Fruit fly (Drosophila melanogaster): Measurements from ENCODE around the gene Atg8a.

Gene Atg8a

dm6 chrX:10785920-10786361, 17.8 kb upstream of the Atg8a start (continued):
- TF ChIP-seq CG3065 (GFP tag; optimal IDR thresholded peaks at IDR 0.05) (no peak), CG14710 (tag; optimal IDR thresholded peaks at IDR 0.05) (no peak), CG9817 (tag; optimal IDR thresholded peaks at IDR 0.05) (no peak), ato (GFP tag; IDR thresholded peaks at IDR 0.05; ENCODE audit: partially characterized antibody) (no peak), pho (GFP tag; optimal IDR thresholded peaks at IDR 0.05) (no peak), HLH54F (GFP tag; optimal IDR thresholded peaks at IDR 0.05) (no peak), sens (GFP tag) (peak; percentile 64), Poxn (GFP tag; IDR thresholded peaks at IDR 0.05) (no peak), ind (GFP tag; optimal IDR thresholded peaks at IDR 0.05) (no peak), CG34376 (GFP tag; optimal IDR thresholded peaks at IDR 0.05) (no peak), schlank (tag; optimal IDR thresholded peaks at IDR 0.05) (no peak), CG10654 (GFP tag; optimal IDR thresholded peaks at IDR 0.05) (no peak), CG5180 (GFP tag; optimal IDR thresholded peaks at IDR 0.05) (peak; percentile 56), cwo (GFP tag; optimal IDR thresholded peaks at IDR 0.05) (peak; percentile 55), pb (GFP tag; optimal IDR thresholded peaks at IDR 0.05) (no peak), C15 (GFP tag; IDR thresholded peaks at IDR 0.05) (no peak), Dfd (GFP tag; optimal IDR thresholded peaks at IDR 0.05) (no peak), CG8765 (GFP tag; IDR thresholded peaks at IDR 0.05) (no peak), CG11695 (GFP tag; IDR thresholded peaks at IDR 0.05) (no peak), CG17359 (tag; optimal IDR thresholded peaks at IDR 0.05) (no peak), NFAT (GFP tag; IDR thresholded peaks at IDR 0.05) (no peak), amos (GFP tag; IDR thresholded peaks at IDR 0.05; ENCODE audit: partially characterized antibody) (no peak), Elba2 (GFP tag; optimal IDR thresholded peaks at IDR 0.05) (peak; percentile 90), Myb (GFP tag; optimal IDR thresholded peaks at IDR 0.05) (no peak), ranshi (GFP tag; IDR thresholded peaks at IDR 0.05) (no peak), Adf1 (GFP tag; IDR thresholded peaks at IDR 0.05) (peak; percentile 31; the same call in 1 of the 2 replicates), sima (GFP tag; optimal IDR thresholded peaks at IDR 0.05) (no peak), CG9215 (GFP tag; IDR thresholded peaks at IDR 0.05) (no peak), MTF-1 (GFP tag; optimal IDR thresholded peaks at IDR 0.05; ENCODE audit: borderline replicate concordance) (no peak), Sox102F (GFP tag; optimal IDR thresholded peaks at IDR 0.05) (no peak), lmd (GFP tag; IDR thresholded peaks at IDR 0.05) (no peak), sens-2 (GFP tag; IDR thresholded peaks at IDR 0.05) (no peak), corto (GFP tag; optimal IDR thresholded peaks at IDR 0.05) (no peak), wdn (GFP tag; IDR thresholded peaks at IDR 0.05) (no peak), gem (tag; optimal IDR thresholded peaks at IDR 0.05) (no peak), caup (GFP tag; optimal IDR thresholded peaks at IDR 0.05; ENCODE audit: severe bottlenecking) (no peak), zen2 (GFP tag; IDR thresholded peaks at IDR 0.05; ENCODE audit: partially characterized antibody) (no peak), slbo (GFP tag; IDR thresholded peaks at IDR 0.05) (no peak), mam (GFP tag; optimal IDR thresholded peaks at IDR 0.05) (no peak), Hey (tag; optimal IDR thresholded peaks at IDR 0.05) (peak; percentile 52), CG12744 (GFP tag; optimal IDR thresholded peaks at IDR 0.05) (no peak), Mrtf (GFP tag; IDR thresholded peaks at IDR 0.05) (no peak), tll (GFP tag; optimal IDR thresholded peaks at IDR 0.05) (no peak), CG12071 (GFP tag; optimal IDR thresholded peaks at IDR 0.05) (no peak), Bgb (GFP tag; IDR thresholded peaks at IDR 0.05; ENCODE audit: partially characterized antibody) (0 out of 2 replicates have a peak, but pooled peaks have one; percentile 12), bcd (GFP tag; optimal IDR thresholded peaks at IDR 0.05) (no peak), danr (GFP tag; IDR thresholded peaks at IDR 0.05) (no peak), CG13123 (GFP tag; optimal IDR thresholded peaks at IDR 0.05) (no peak), Bteb2 (GFP tag; optimal IDR thresholded peaks at IDR 0.05) (no peak), zfh2 (GFP tag; optimal IDR thresholded peaks at IDR 0.05) (no peak), pros (GFP tag; optimal IDR thresholded peaks at IDR 0.05) (peak; percentile 82), CG2199 (GFP tag; IDR thresholded peaks at IDR 0.05) (no peak)
